Worm (Caenorhabditis elegans) whole organism, dauer: ENCODE measurements around the gene R07C3.13.
"Not testable (repeated sequence)": the region's sequence is repeated elsewhere in the genome, so short reads cannot be mapped to it uniquely, and the experiment has no call there.

Experiments
- unc-62 ChIP-seq: sonication (generic microtip); optimal IDR thresholded peaks from 2 replicates; lab custom pipeline; 2017; ENCODE audit warnings: missing biosample characterization, missing genetic modification reagents, missing genetic modification characterization

R07C3.13 gene

DNA sequence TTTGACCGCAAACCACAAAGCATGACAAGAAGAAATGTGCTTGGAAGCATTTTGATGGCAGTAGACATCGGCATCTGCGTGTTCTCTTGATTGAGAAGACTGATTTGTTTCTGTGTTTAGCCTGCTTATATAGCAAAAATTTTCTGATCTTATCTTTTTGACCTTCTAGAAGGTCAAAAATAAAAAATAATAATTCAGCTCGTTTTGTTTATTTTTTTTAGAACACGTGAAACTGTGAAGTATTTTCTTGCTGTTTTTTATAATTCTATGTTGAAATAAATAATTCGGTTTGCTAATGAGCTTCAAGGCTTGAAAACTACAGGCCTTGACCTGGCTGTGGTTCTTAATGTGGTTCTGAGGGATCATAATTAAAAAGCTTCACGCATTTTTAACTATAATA, at the start of gene R07C3.13:
Gene R07C3.13, minus strand, starts transcription at position 101 of the 400 bp plus-strand sequence.
- no peak for TF ChIP-seq unc-62 (GFP tag; lab: Kevin White, UChicago)

DNA sequence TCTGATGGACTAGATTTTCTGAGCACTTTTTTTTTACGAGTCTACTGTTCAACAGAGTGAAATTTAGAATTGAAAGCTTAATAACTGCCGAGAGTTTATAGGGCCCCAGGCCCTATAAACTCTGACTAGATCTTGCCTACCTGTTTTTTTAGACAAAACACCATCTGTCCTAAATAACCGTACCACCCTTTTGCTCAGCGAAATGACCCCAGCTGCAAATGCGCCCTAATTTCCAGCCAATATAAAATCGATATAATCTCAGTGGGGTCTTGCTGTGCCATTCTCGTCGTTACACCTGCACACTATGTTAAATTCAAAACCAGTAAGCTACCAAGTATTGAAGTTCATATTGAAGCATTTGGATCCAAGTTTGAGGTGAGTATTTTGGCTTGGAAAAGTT, 46.8 kb upstream of the R07C3.13 start, which contains the start of gene fbxc-14:
Gene fbxc-14, plus strand, starts transcription at position 301 of the 400 bp plus-strand sequence.
- TF ChIP-seq unc-62 (GFP tag; lab: Kevin White, UChicago) = no peak

DNA sequence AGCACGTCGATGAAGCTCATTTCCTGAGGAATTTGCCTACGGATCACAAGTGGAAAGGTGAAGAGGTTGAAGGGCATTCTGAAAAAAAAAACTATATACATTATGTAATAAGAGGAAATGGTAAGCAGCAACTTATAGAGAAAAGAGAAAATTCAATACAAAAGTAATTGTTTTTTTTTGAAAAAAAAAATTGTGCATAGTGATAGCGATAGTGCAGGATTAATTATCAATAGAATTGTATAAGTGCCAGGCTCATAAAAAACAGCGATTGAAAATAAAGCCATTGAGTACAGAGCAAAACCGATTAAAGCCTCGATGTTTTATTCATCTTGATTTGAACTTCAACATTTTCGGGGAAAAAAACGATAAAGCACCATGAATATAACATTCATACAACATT, 45.6 kb upstream of the R07C3.13 start, which contains the start of gene C32B5.15:
Gene C32B5.15, minus strand, starts transcription at position 101 of the 400 bp plus-strand sequence.
- TF ChIP-seq unc-62 (GFP tag; lab: Kevin White, UChicago) = no peak

DNA sequence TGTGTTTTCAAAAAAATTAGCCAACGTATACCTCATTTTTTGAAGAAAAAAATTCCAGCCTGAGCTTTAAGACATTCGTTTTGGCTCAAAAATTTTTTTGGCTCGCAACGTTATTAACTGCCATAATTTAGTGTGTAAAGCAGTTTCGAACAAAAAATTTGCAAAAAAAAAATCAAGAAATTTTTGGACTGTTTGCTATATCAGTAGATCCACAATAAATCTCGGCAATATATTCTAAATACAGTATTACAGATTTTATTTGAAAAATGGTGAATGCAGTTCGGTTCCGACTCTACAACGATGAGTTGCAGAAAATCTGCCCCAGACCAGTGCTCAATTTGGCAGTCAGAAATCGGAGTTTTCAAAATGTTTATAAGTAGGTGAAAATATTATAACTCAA, 40.9 kb upstream of the R07C3.13 start, which contains the start of gene C32B5.6:
Gene C32B5.6, plus strand, starts transcription at position 301 of the 400 bp plus-strand sequence.
- TF ChIP-seq unc-62 (GFP tag; lab: Kevin White, UChicago) = not testable (repeated sequence)

DNA sequence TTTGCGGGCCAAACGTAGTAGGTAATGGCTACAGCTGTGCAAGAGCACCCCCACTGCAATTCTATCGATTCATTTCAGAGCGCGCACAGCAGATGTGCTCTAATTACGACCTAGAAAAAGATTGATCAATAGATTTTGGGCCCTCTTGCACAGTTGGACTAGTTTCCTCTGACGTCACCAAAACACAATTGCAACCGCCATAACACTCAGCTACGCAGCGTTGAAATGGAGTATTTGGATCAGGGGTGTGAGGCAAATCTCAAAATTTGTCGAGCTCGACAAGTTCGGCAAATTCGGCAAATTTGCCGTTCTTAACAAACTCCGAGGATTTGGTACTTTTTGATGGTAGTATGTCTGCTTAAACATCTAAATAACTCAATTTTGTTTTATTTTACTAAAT, 39.7 kb upstream of the R07C3.13 start, which contains the start of gene fbxc-18:
Gene fbxc-18, minus strand, starts transcription at position 101 of the 400 bp plus-strand sequence.
- TF ChIP-seq unc-62 (GFP tag; lab: Kevin White, UChicago) = not testable (repeated sequence)

DNA sequence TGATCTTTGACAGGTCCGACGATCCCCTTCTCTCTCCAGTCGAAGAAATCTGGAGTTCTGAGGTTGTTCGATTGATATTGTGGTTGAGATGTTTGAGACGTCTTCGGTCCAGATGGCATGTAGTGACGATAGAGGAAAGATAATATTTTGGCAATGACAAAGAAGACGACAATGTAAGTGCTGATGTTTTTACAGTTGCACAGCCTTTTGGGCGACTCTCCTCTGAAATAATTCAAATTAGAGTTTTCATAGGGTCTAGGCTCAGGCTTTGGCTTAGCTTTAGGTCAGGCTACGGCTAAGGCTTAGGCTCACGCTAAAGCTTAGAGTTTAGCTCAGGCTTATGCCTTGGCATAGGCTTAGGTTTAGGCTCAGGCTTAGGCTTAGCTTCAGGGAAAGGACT, 34.7 kb upstream of the R07C3.13 start, which contains the start of gene C32B5.13:
Gene C32B5.13, minus strand, starts transcription at position 101 of the 400 bp plus-strand sequence.
- no peak for TF ChIP-seq unc-62 (GFP tag; lab: Kevin White, UChicago)

DNA sequence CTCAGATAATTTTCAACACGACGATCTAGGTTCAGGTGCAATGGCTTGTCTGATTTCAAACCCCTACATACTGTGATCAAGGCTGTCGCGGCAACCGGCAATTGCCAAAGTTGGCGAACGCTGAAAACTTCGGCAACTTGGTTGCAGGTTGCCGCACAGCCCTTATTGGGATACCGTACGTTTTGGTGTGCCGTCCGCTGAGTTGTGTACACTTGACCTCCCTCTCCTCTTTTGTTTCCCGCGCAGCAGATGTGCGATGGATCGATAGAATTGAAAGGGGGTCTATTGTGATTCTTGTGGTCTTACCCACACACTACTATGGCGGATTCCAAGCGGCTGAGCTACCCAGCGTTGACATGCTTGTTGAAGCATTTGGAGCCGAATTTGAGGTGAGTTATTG, 33.0 kb upstream of the R07C3.13 start, which contains the start of the genes C32B5.18 and C32B5.7:
Gene C32B5.18, plus strand, starts transcription at position 301 of the 400 bp plus-strand sequence.
Gene C32B5.7, plus strand, starts transcription at position 311 of the 400 bp plus-strand sequence.
- no peak for TF ChIP-seq unc-62 (GFP tag; lab: Kevin White, UChicago)

DNA sequence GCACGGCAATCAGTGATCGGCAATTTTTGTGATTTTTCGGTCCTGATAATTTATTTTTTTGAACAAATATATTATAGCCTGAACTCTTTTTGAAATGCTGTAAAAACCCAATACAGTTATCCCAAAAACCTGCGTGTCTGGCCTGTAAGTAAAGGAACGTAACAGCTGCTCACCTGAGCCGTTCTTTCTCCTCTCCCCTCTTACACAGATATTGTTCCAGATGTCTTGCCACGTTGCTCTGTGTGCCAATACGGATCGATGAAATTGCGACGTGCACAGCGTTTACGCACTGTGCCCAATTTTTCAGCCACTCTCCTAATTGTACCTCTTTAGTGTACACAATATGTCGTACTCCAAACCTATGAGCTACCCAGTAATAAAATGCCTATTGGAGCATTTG, 31.4 kb upstream of the R07C3.13 start, which contains the start of gene sdz-4:
Gene sdz-4, plus strand, starts transcription at position 301 of the 400 bp plus-strand sequence.
- no peak for TF ChIP-seq unc-62 (GFP tag; lab: Kevin White, UChicago)

DNA sequence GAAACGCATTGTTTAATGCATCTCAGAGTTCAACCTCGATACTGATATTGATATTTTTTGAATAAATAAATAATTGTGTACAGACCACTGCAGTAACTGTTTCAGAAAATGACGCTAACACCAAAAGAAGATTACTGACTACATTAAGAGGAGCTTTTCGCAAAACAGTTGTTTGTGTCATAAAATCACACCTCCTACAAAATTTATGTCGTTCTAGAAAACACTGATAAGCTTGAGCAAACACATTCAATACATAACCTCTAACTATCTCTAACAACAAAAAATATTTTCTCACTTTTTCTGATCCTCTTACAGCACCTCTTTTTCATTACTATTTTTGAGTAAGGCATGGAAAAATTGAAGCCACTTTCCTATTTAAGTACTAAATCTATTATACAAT, 27.4 kb upstream of the R07C3.13 start, which contains the start of gene fbxc-7:
Gene fbxc-7, plus strand, starts transcription at position 301 of the 400 bp plus-strand sequence.
- not testable (repeated sequence) for TF ChIP-seq unc-62 (GFP tag; lab: Kevin White, UChicago)

DNA sequence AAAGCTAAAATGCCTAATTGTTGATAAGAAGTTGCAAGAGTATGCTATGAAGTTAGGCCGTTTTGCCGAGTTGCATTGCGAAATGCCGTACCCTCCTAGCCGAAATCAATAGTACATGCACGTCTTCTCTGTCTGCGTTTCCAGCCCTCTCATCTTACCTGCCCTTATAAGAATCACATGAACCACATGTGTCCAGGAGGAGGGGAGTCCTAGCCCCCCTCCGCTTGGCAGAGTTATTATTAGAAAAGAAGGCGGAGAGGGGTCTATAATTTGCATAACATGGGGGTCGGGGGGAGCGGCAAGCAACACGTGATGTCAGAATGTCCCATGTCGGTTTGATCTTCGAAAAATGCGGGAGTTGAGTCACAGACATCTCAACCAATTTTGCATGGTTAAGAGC, 25.8 kb upstream of the R07C3.13 start:
- no peak for TF ChIP-seq unc-62 (GFP tag; lab: Kevin White, UChicago)

DNA sequence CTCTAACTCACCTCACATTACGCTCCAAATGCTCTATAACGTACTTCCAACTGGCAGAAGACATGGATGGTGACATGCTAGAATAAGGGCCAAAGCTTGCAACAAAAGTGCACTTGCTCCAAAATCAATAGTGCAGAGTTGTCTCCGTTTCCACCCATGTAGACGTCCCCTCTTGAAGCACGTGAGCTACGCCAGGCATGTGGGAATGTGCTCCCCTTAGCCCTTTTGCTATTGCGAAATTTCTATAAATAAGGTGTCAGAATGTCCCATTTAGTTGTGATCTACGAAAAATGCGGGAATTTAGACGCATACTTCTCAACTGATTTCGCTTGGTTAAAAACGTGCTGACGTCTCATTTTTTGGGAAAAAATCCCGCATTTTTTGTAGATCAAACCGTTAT, 23.1 kb upstream of the R07C3.13 start:
- TF ChIP-seq unc-62 (GFP tag; lab: Kevin White, UChicago) = no peak

DNA sequence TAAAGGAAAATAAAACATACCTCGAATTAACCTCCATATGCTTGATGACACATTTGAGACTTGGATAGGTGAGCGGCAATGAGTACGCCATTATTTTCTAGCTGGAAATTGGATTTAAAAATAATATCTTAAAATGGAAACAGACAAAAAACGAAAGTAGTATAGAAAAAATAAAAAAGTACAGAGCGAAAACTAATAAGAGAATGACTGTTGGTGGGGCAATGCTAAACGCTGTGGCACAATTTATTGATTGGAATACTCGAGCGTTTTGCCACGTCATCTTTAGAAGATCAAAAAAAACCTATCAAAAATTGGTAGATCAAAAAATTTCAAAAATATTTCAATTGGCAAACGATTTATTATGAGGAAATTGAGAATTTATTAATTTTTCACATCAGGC, 20.9 kb upstream of the R07C3.13 start, which contains the start of gene fbxc-32:
Gene fbxc-32, minus strand, starts transcription at position 101 of the 400 bp plus-strand sequence.
- no peak for TF ChIP-seq unc-62 (GFP tag; lab: Kevin White, UChicago)

DNA sequence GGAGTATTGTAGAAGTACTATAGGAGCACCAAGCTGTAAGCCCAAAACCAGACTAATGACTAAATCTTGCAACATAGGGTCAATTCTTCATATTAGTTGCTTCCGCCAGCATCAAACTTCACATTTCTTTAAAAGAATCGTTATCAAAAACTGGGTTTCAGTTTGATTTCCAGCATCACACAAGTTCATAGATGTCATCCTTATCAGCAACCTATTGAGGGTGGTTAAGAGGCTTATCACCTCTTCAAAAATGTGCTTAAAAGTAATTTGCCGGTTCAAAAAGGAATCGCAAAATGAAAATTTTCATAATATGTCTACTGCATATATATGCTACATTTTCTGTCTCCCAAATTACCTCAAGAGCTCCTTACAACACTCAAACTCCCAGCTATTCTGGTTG, 16.5 kb upstream of the R07C3.13 start, which contains the start of gene clec-43:
Gene clec-43, plus strand, starts transcription at position 294 of the 400 bp plus-strand sequence.
- TF ChIP-seq unc-62 (GFP tag; lab: Kevin White, UChicago) = no peak

DNA sequence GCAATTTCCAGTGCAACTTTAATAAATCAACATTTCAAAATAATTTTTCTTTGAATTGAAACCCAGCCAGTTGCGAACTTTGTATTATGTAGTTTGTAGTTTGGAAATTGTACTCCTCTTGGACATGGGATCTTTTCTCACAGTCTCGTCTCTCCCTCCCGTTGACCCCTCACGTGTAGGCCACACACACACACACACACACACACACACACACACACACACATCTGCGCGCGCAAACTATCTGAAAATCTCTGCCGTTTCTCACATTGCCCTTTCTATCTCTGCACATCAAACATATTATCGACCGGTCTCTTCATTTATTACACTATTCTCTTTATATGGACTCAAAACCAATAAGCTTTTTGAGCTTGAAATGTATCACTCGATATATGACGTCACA, 13.5 kb upstream of the R07C3.13 start, which contains the start of gene fbxc-36:
Gene fbxc-36, plus strand, starts transcription at position 205 of the 400 bp plus-strand sequence.
- TF ChIP-seq unc-62 (GFP tag; lab: Kevin White, UChicago) = no peak

DNA sequence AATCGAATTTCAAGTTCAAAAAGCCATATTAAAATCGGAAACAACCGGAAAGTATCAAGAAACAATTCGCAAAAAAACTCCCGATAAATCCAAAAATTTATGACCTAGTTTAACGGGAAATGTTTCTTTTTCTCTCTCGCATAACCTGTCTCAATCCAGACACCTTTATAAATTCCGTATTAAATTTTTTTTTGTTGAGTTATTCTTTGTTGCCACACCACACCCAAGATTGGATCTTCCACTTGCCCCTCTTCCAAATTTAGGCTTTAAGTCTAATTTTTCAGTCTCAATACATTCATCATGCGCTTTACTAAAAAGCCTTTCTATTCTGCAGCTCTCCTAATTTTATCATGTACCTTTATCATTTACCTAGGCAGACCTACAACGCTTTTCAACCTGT, 11.3 kb upstream of the R07C3.13 start, which contains the start of gene R07C3.3:
Gene R07C3.3, plus strand, starts transcription at position 301 of the 400 bp plus-strand sequence.
- TF ChIP-seq unc-62 (GFP tag; lab: Kevin White, UChicago) = no peak

DNA sequence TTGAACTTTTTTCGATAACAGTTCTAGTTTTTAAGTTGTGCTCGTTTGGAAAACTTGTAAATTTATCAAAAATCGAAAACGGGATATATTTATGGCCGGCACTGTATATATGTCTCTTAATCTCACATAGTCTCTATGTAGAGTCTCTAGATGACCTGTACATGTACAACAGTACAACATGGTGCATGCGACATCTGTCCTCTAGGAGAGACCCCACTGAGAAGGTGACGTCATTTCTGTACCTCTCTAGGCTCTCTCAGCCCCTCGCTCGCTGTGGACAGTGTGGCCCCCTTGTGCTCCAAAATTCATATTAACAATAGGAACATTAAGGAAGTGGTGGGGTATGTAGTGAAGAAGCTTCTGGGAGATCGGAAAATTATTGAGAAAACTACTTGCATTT, 10.0 kb upstream of the R07C3.13 start:
- TF ChIP-seq unc-62 (GFP tag; lab: Kevin White, UChicago) = no peak

DNA sequence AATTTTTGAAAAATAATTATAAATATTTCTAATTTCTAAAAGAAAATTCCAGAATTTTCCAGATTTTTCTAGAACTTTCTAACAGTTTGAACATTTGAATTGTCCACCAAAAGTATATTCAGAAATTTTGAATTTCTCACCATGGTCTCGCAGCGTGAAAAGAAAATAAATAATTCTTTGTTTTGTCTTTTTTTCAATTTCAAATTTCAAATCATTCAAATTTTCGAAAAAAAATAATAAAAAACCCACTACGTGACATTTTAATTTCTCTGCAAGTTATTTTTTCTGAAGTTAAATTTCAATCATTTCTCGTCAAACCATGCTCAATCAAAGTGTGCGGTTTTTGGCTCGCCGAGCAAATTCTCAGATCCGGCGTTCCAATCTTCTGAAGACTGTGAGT, 5.5 kb upstream of the R07C3.13 start, which contains the start of gene acs-15:
Gene acs-15, plus strand, starts transcription at position 301 of the 400 bp plus-strand sequence.
- TF ChIP-seq unc-62 (GFP tag; lab: Kevin White, UChicago) = no peak
